Fruit fly (Drosophila melanogaster) whole organism, embryonic: Measurements from ENCODE around the gene dhd.
A peak's percentile ranks its signal among the peaks of the same experiment; 100 is the strongest.

Experiments used
- Asciz ChIP-seq: fragments of 200-800 bp; sonication (Bioruptor generic); optimal IDR thresholded peaks from 2 replicates; lab custom pipeline; 2017; ENCODE audit warnings: missing biosample characterization, mild to moderate bottlenecking, missing genetic modification characterization, missing genetic modification reagents
- C15 ChIP-seq: fragments of 200-800 bp; sonication (Bioruptor generic); IDR thresholded peaks from 3 replicates; pipeline ENCODE4 v1.3.6; 2022; ENCODE audit warnings: missing biosample characterization, missing genetic modification characterization
- CG11093 ChIP-seq: fragments of 200-800 bp; sonication (Bioruptor generic); IDR thresholded peaks from 3 replicates; pipeline ENCODE4 v1.3.6; 2022; ENCODE audit warnings: missing biosample characterization, missing genetic modification characterization
- CG11695 ChIP-seq: fragments of 200-800 bp; sonication (Bioruptor generic); IDR thresholded peaks from 3 replicates; pipeline ENCODE4 v1.3.6; 2022; ENCODE audit warnings: missing biosample characterization, missing genetic modification characterization
- CG11723 ChIP-seq: fragments of 200-800 bp; sonication (Bioruptor generic); optimal IDR thresholded peaks from 2 replicates; lab custom pipeline; 2017; ENCODE audit warnings: missing biosample characterization, mild to moderate bottlenecking, missing genetic modification characterization
- CG14050 ChIP-seq: fragments of 200-800 bp; sonication (Bioruptor generic); IDR thresholded peaks from 3 replicates; pipeline ENCODE4 v1.3.6; 2022; ENCODE audit warnings: missing biosample characterization, missing genetic modification characterization
- CG15269 ChIP-seq: fragments of 200-800 bp; sonication (Bioruptor generic); optimal IDR thresholded peaks from 2 replicates; lab custom pipeline; 2018; ENCODE audit warnings: missing biosample characterization, mild to moderate bottlenecking, missing genetic modification characterization, moderate library complexity
- CG15696 ChIP-seq: fragments of 200-800 bp; sonication (Bioruptor generic); optimal IDR thresholded peaks from 2 replicates; lab custom pipeline; 2019; ENCODE audit warnings: missing biosample characterization, mild to moderate bottlenecking, missing genetic modification characterization, moderate library complexity
- CG17385 ChIP-seq: fragments of 200-800 bp; sonication (Bioruptor generic); optimal IDR thresholded peaks from 3 replicates; lab custom pipeline; 2018; ENCODE audit warnings: missing biosample characterization, mild to moderate bottlenecking, missing genetic modification characterization
- CG2678 ChIP-seq: fragments of 200-800 bp; sonication (Bioruptor generic); optimal IDR thresholded peaks from 3 replicates; lab custom pipeline; 2019; ENCODE audit warnings: missing biosample characterization, mild to moderate bottlenecking, missing genetic modification characterization, moderate library complexity
- CG2712 ChIP-seq: fragments of 200-800 bp; optimal IDR thresholded peaks from 3 replicates; lab custom pipeline; 2019; ENCODE audit warnings: missing biosample characterization, mild to moderate bottlenecking, missing genetic modification characterization, moderate library complexity
- CG30403 ChIP-seq: fragments of 200-800 bp; sonication (Bioruptor generic); optimal IDR thresholded peaks from 3 replicates; lab custom pipeline; 2016; ENCODE audit warnings: missing biosample characterization, missing genetic modification characterization
- CG3065 ChIP-seq: fragments of 200-800 bp; sonication (Bioruptor generic); optimal IDR thresholded peaks from 2 replicates; lab custom pipeline; 2016; ENCODE audit warnings: missing biosample characterization, missing genetic modification characterization
- CG3838 ChIP-seq: fragments of 200-800 bp; sonication (Bioruptor generic); optimal IDR thresholded peaks from 3 replicates; lab custom pipeline; 2016; ENCODE audit warnings: missing biosample characterization, missing genetic modification characterization
- CG3995 ChIP-seq: fragments of 200-800 bp; sonication (Bioruptor generic); optimal IDR thresholded peaks from 3 replicates; lab custom pipeline; 2016; ENCODE audit warnings: missing biosample characterization, missing genetic modification characterization
- CG4424 ChIP-seq: fragments of 200-800 bp; sonication (Bioruptor generic); optimal IDR thresholded peaks from 3 replicates; lab custom pipeline; 2016; ENCODE audit warnings: missing biosample characterization, missing genetic modification characterization
- CG6254 ChIP-seq: fragments of 200-800 bp; sonication (Bioruptor generic); optimal IDR thresholded peaks from 3 replicates; lab custom pipeline; 2017; ENCODE audit warnings: mild to moderate bottlenecking, missing biosample characterization, missing genetic modification reagents, missing genetic modification characterization
- CG6683 ChIP-seq: fragments of 200-800 bp; sonication (Bioruptor generic); optimal IDR thresholded peaks from 2 replicates; lab custom pipeline; 2017; ENCODE audit warnings: missing biosample characterization, mild to moderate bottlenecking, missing genetic modification characterization, missing genetic modification reagents
- CG7839 ChIP-seq: fragments of 200-800 bp; sonication (Bioruptor generic); optimal IDR thresholded peaks from 3 replicates; lab custom pipeline; 2018; ENCODE audit warnings: missing biosample characterization, mild to moderate bottlenecking, missing genetic modification characterization, moderate library complexity
- CG7928 ChIP-seq: fragments of 200-800 bp; sonication (Bioruptor generic); optimal IDR thresholded peaks from 2 replicates; lab custom pipeline; 2017; ENCODE audit warnings: missing biosample characterization, mild to moderate bottlenecking, missing genetic modification characterization
- CG8924 ChIP-seq: fragments of 200-800 bp; optimal IDR thresholded peaks from 3 replicates; lab custom pipeline; 2019; ENCODE audit warnings: missing biosample characterization, mild to moderate bottlenecking, missing genetic modification characterization, moderate library complexity
- Dll ChIP-seq: fragments of 200-800 bp; sonication (Bioruptor generic); IDR thresholded peaks from 4 replicates; pipeline ENCODE4 v1.3.6; 2022; ENCODE audit warnings: missing biosample characterization, missing genetic modification characterization; ENCODE audit not compliant: partially characterized antibody
- H15 ChIP-seq: fragments of 200-800 bp; sonication (Bioruptor generic); IDR thresholded peaks from 3 replicates; pipeline ENCODE4 v1.3.6; 2022; ENCODE audit warnings: missing biosample characterization, missing genetic modification characterization
- Hr78 ChIP-seq, 2 experiments: fragments of 200-800 bp in 1 of 2; fragments of >200 bp in 1 of 2; sonication (Bioruptor generic) in 1 of 2; optimal IDR thresholded peaks; 2 replicates each; lab custom pipeline; 2017 to 2019; ENCODE audit warnings: missing biosample characterization in 2 of 2, missing genetic modification characterization in 2 of 2, mild to moderate bottlenecking in 1 of 2, moderate library complexity in 1 of 2
- Lim3 ChIP-seq: fragments of 200-800 bp; sonication (Bioruptor generic); IDR thresholded peaks from 2 replicates; pipeline ENCODE4 v1.3.6; 2022; ENCODE audit warnings: missing biosample characterization, missing genetic modification characterization
- Nf-YC ChIP-seq: fragments of 200-800 bp; optimal IDR thresholded peaks from 3 replicates; lab custom pipeline; 2019; ENCODE audit warnings: missing biosample characterization, mild to moderate bottlenecking, missing genetic modification characterization, moderate library complexity
- Side ChIP-seq: fragments of 200-800 bp; sonication (Bioruptor generic); optimal IDR thresholded peaks from 2 replicates; lab custom pipeline; 2016; ENCODE audit warnings: missing biosample characterization, missing genetic modification characterization
- Sox102F ChIP-seq: fragments of 200-800 bp; sonication (Bioruptor generic); optimal IDR thresholded peaks from 2 replicates; lab custom pipeline; 2018; ENCODE audit warnings: missing biosample characterization, mild to moderate bottlenecking, missing genetic modification characterization, moderate library complexity
- Ssrp ChIP-seq: fragments of 200-800 bp; sonication (Bioruptor generic); optimal IDR thresholded peaks from 2 replicates; lab custom pipeline; 2018; ENCODE audit warnings: missing biosample characterization, mild to moderate bottlenecking, missing genetic modification characterization, moderate library complexity
- Vsx1 ChIP-seq: fragments of 200-800 bp; sonication (Bioruptor generic); optimal IDR thresholded peaks from 2 replicates; lab custom pipeline; 2017; ENCODE audit warnings: missing biosample characterization, mild to moderate bottlenecking, missing genetic modification characterization, missing genetic modification reagents
- amos ChIP-seq: fragments of 200-800 bp; sonication (Bioruptor generic); IDR thresholded peaks from 2 replicates; pipeline ENCODE4 v1.3.6; 2022; ENCODE audit warnings: missing biosample characterization, missing genetic modification characterization; ENCODE audit not compliant: partially characterized antibody
- bab2 ChIP-seq: fragments of 200-800 bp; sonication (Bioruptor generic); optimal IDR thresholded peaks from 2 replicates; lab custom pipeline; 2016; ENCODE audit warnings: missing biosample characterization, missing genetic modification characterization
- cas ChIP-seq: fragments of 200-800 bp; sonication (Bioruptor generic); IDR thresholded peaks from 2 replicates; pipeline ENCODE4 v1.3.6; 2022; ENCODE audit warnings: missing biosample characterization, missing genetic modification characterization
- chinmo ChIP-seq: fragments of 200-800 bp; sonication (Bioruptor generic); IDR thresholded peaks from 4 replicates; pipeline ENCODE4 v1.3.6; 2022; ENCODE audit warnings: missing biosample characterization, missing genetic modification characterization; ENCODE audit not compliant: partially characterized antibody
- crol ChIP-seq: fragments of 200-800 bp; sonication (Bioruptor generic); IDR thresholded peaks from 2 replicates; pipeline ENCODE4 v1.3.6; 2022; ENCODE audit warnings: missing biosample characterization, missing genetic modification characterization
- en ChIP-seq: fragments of 200-800 bp; sonication (Bioruptor generic); optimal IDR thresholded peaks from 2 replicates; lab custom pipeline; 2016; ENCODE audit warnings: missing biosample characterization, missing genetic modification characterization
- esg ChIP-seq: fragments of 200-800 bp; sonication (Bioruptor generic); conservative IDR thresholded peaks from 2 replicates; pipeline ENCODE4 v1.3.6; 2022; ENCODE audit warnings: missing biosample characterization, missing genetic modification characterization
- gem ChIP-seq: fragments of 200-800 bp; sonication (Bioruptor generic); optimal IDR thresholded peaks from 2 replicates; lab custom pipeline; 2019; ENCODE audit warnings: missing biosample characterization, mild to moderate bottlenecking, missing genetic modification characterization, moderate library complexity
- grau ChIP-seq: fragments of 200-800 bp; optimal IDR thresholded peaks from 3 replicates; lab custom pipeline; 2019; ENCODE audit warnings: missing biosample characterization, mild to moderate bottlenecking, missing genetic modification characterization, moderate library complexity
- hkb ChIP-seq, 2 experiments: fragments of 200-800 bp in 1 of 2; fragments of >200 bp in 1 of 2; sonication (Bioruptor generic) in 1 of 2; IDR thresholded peaks in 1 of 2; optimal IDR thresholded peaks in 1 of 2; 2 replicates each; pipeline versions ENCODE4 v1.3.6 to Lab custom; 2017 to 2022; ENCODE audit warnings: missing biosample characterization in 1 of 2, missing genetic modification characterization in 1 of 2
- hth ChIP-seq: fragments of >200 bp; optimal IDR thresholded peaks from 2 replicates; lab custom pipeline; 2017; ENCODE audit warnings: inconsistent platforms
- jumu ChIP-seq: fragments of 200-800 bp; sonication (Bioruptor generic); optimal IDR thresholded peaks from 3 replicates; lab custom pipeline; 2016; ENCODE audit warnings: missing biosample characterization, missing genetic modification characterization
- prd ChIP-seq, 3 experiments: fragments of >200 bp in 2 of 3; fragments of 200-800 bp in 1 of 3; sonication (Bioruptor generic) in 1 of 3; optimal IDR thresholded peaks in 2 of 3; IDR thresholded peaks in 1 of 3; 2 replicates in 2 of 3; 3 replicates in 1 of 3; pipeline versions ENCODE4 v1.3.6 to Lab custom; 2017 to 2022; ENCODE audit warnings: missing biosample characterization in 1 of 3, missing genetic modification characterization in 1 of 3
- ranshi ChIP-seq: fragments of 200-800 bp; sonication (Bioruptor generic); IDR thresholded peaks from 2 replicates; pipeline ENCODE4 v1.3.6; 2022; ENCODE audit warnings: missing biosample characterization, missing genetic modification characterization
- row ChIP-seq: fragments of 200-800 bp; sonication (Bioruptor generic); IDR thresholded peaks from 3 replicates; pipeline ENCODE4 v1.3.6; 2022; ENCODE audit warnings: missing biosample characterization, missing genetic modification characterization
- stc ChIP-seq: fragments of 200-800 bp; sonication (Bioruptor generic); IDR thresholded peaks from 2 replicates; pipeline ENCODE4 v1.3.6; 2022; ENCODE audit warnings: missing biosample characterization, missing genetic modification characterization
- sug ChIP-seq: fragments of 200-800 bp; optimal IDR thresholded peaks from 2 replicates; lab custom pipeline; 2019; ENCODE audit warnings: missing biosample characterization, mild to moderate bottlenecking, missing genetic modification characterization, moderate library complexity
- trem ChIP-seq: fragments of 200-800 bp; optimal IDR thresholded peaks from 3 replicates; lab custom pipeline; 2019; ENCODE audit warnings: missing biosample characterization, mild to moderate bottlenecking, missing genetic modification characterization, moderate library complexity
- tx ChIP-seq: fragments of 200-800 bp; sonication (Bioruptor generic); optimal IDR thresholded peaks from 2 replicates; lab custom pipeline; 2016; ENCODE audit warnings: missing biosample characterization, missing genetic modification characterization
- z ChIP-seq: fragments of 200-800 bp; sonication (Bioruptor generic); IDR thresholded peaks from 3 replicates; pipeline ENCODE4 v1.3.6; 2022; ENCODE audit warnings: missing biosample characterization, missing genetic modification characterization
- zfh2 ChIP-seq: fragments of 200-800 bp; sonication (Bioruptor generic); optimal IDR thresholded peaks from 2 replicates; lab custom pipeline; 2016; ENCODE audit warnings: missing biosample characterization, missing genetic modification characterization

dhd gene

DNA sequence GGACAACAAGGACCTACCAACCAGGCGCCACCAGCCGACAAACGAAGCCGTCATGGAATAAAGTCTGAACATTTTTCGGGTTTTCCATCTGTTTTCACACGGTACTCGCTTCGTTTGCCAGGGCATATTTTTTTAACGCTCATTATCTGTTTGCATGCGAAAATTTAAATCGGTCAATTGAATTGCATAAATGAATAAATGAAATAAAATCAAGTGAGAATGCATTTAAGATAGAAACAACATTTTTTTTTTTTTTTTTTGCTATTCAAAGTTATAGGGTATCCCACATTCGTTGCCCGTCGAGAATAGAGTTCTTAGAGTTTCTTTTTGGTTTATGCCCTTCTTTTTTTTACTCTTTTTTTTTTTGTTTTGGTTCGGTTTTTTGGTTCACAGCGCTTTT, 26.1 kb upstream of the dhd start (continued):
- TF ChIP-seq CG11093 (GFP tag; lab: Robert Waterston, UW) (no peak), prd (optimal IDR thresholded peaks at IDR 0.05; lab: Kevin White, UChicago) (no peak), prd (GFP tag; IDR thresholded peaks at IDR 0.05; lab: Robert Waterston, UW) (peak; percentile 68), cas (no peak), CG6683 (GFP tag; lab: Kevin White, UChicago) (no peak), Dll (GFP tag; lab: Robert Waterston, UW) (no peak), CG11723 (GFP tag; lab: Kevin White, UChicago) (no peak), stc (GFP tag; lab: Robert Waterston, UW) (no peak), CG3838 (GFP tag; lab: Kevin White, UChicago) (no peak), CG2712 (tag; lab: Kevin White, UChicago) (peak; percentile 49), CG30403 (peak; percentile 46), Ssrp (tag; lab: Kevin White, UChicago) (no peak), CG3995 (GFP tag; lab: Kevin White, UChicago) (no peak), zfh2 (GFP tag; lab: Kevin White, UChicago) (peak; percentile 13), CG17385 (GFP tag; lab: Kevin White, UChicago) (peak; percentile 57), hth (no peak), CG2678 (peak; percentile 74), CG6254 (GFP tag; lab: Kevin White, UChicago) (no peak), H15 (GFP tag; lab: Robert Waterston, UW) (no peak), CG7839 (tag; lab: Kevin White, UChicago) (peak; percentile 60), jumu (GFP tag; lab: Kevin White, UChicago) (peak; percentile 26), CG3065 (no peak), Vsx1 (GFP tag; lab: Kevin White, UChicago) (no peak), CG15696 (tag; lab: Kevin White, UChicago) (peak; percentile 78), Hr78 (GFP tag; optimal IDR thresholded peaks at IDR 0.05; lab: Kevin White, UChicago) (no peak), en (GFP tag; lab: Kevin White, UChicago) (no peak), CG8924 (peak; percentile 36), trem (peak; percentile 46), sug (peak; percentile 29), Nf-YC (peak; percentile 4), amos (GFP tag; lab: Robert Waterston, UW) (no peak), CG7928 (GFP tag; lab: Kevin White, UChicago) (no peak), z (GFP tag; lab: Robert Waterston, UW) (no peak), Asciz (GFP tag; lab: Kevin White, UChicago) (peak; percentile 22), Lim3 (GFP tag; lab: Robert Waterston, UW) (no peak), chinmo (GFP tag; lab: Robert Waterston, UW) (no peak)
- TF ChIP-seq, all 482 proteins: peak for 181

DNA sequence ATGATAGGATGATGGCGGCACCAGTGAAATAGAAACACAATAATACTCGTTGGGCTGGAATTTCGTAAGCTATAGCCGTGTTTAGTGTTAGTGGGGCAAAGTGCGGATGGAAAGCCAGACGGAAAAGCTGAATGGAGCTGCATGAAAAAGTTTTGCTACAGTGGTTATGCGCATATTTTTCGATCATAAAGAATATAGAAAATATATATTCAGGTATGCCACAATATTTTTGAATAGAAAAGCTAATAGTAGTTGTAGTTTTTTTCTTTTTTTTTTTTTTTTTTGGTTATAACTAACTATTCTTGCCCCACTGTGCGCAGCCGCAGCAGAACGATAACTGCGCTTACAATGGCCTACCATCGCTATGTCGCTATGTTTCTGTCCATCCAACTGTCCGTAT, 25.5 kb upstream of the dhd start:
- TF ChIP-seq hkb (optimal IDR thresholded peaks at IDR 0.05; lab: Kevin White, UChicago) (no peak), hkb (GFP tag; IDR thresholded peaks at IDR 0.05; lab: Robert Waterston, UW) (peak; percentile 48; the same call in 1 of the 2 replicates), Side (GFP tag; lab: Kevin White, UChicago) (no peak), C15 (GFP tag; lab: Robert Waterston, UW) (0 out of 3 replicates have a peak, but pooled peaks have one; percentile 5), grau (peak; percentile 15), Sox102F (GFP tag; lab: Kevin White, UChicago) (peak; percentile 3), CG14050 (0 out of 3 replicates have a peak, but pooled peaks have one; percentile 12), CG4424 (GFP tag; lab: Kevin White, UChicago) (peak; percentile 36), gem (tag; lab: Kevin White, UChicago) (peak; percentile 6), crol (GFP tag; lab: Robert Waterston, UW) (0 out of 2 replicates have a peak, but pooled peaks have one; percentile 7), CG15269 (tag; lab: Kevin White, UChicago) (peak; percentile 8), bab2 (no peak), row (GFP tag; lab: Robert Waterston, UW) (peak; percentile 57), tx (GFP tag; lab: Kevin White, UChicago) (no peak), ranshi (GFP tag; lab: Robert Waterston, UW) (peak; percentile 30; the same call in 1 of the 2 replicates), CG11695 (GFP tag; lab: Robert Waterston, UW) (peak; percentile 49; the same call in 1 of the 3 replicates), esg (GFP tag; lab: Robert Waterston, UW) (0 out of 2 replicates have a peak, but pooled peaks have one; percentile 6)
